Fruit fly (Drosophila melanogaster) whole organism, embryonic: ENCODE data around the gene MBD-like.

Experiments
- Atf-2 ChIP-seq: fragments of 200-800 bp; sonication (Bioruptor generic); optimal IDR thresholded peaks from 2 replicates; lab custom pipeline; 2016; ENCODE audit warnings: missing biosample characterization, missing genetic modification characterization
- B-H1 ChIP-seq: fragments of 200-800 bp; sonication (Bioruptor generic); IDR thresholded peaks from 3 replicates; pipeline ENCODE4 v1.3.6; 2022; ENCODE audit warnings: missing biosample characterization, missing genetic modification characterization
- B-H2 ChIP-seq: fragments of 200-800 bp; sonication (Bioruptor generic); optimal IDR thresholded peaks from 2 replicates; lab custom pipeline; 2018; ENCODE audit warnings: missing biosample characterization, mild to moderate bottlenecking, missing genetic modification characterization
- Bgb ChIP-seq: fragments of 200-800 bp; sonication (Bioruptor generic); IDR thresholded peaks from 2 replicates; pipeline ENCODE4 v1.3.6; 2022; ENCODE audit warnings: missing biosample characterization, missing genetic modification characterization; ENCODE audit not compliant: partially characterized antibody
- CG10543 ChIP-seq: fragments of 200-800 bp; sonication (Bioruptor generic); optimal IDR thresholded peaks from 3 replicates; lab custom pipeline; 2017; ENCODE audit warnings: missing biosample characterization, mild to moderate bottlenecking, missing genetic modification characterization, moderate library complexity
- CG13287 ChIP-seq: fragments of 200-800 bp; sonication (Bioruptor generic); IDR thresholded peaks from 2 replicates; pipeline ENCODE4 v1.3.6; 2022; ENCODE audit warnings: missing biosample characterization, missing genetic modification characterization; ENCODE audit not compliant: partially characterized antibody
- CG14667 ChIP-seq: fragments of 200-800 bp; sonication (Bioruptor generic); IDR thresholded peaks from 2 replicates; pipeline ENCODE4 v1.3.6; 2022; ENCODE audit warnings: missing biosample characterization, missing genetic modification characterization
- CG14965 ChIP-seq: fragments of 200-800 bp; sonication (Bioruptor generic); optimal IDR thresholded peaks from 2 replicates; lab custom pipeline; 2016; ENCODE audit warnings: missing biosample characterization, missing genetic modification characterization, borderline replicate concordance
- CG16813 ChIP-seq: fragments of 200-800 bp; sonication (Bioruptor generic); IDR thresholded peaks from 3 replicates; pipeline ENCODE4 v1.3.6; 2022; ENCODE audit warnings: missing biosample characterization, missing genetic modification characterization; ENCODE audit not compliant: partially characterized antibody
- CG18011 ChIP-seq: fragments of 200-800 bp; sonication (Bioruptor generic); optimal IDR thresholded peaks from 2 replicates; lab custom pipeline; 2017; ENCODE audit warnings: missing biosample characterization, missing genetic modification characterization, mild to moderate bottlenecking, moderate library complexity, missing genotype
- CG2199 ChIP-seq: fragments of 200-800 bp; sonication (Bioruptor generic); IDR thresholded peaks from 3 replicates; pipeline ENCODE4 v1.3.6; 2022; ENCODE audit warnings: missing biosample characterization, missing genetic modification characterization
- CG4360 ChIP-seq: fragments of 200-800 bp; sonication (Bioruptor generic); IDR thresholded peaks from 2 replicates; pipeline ENCODE4 v1.3.6; 2022; ENCODE audit warnings: missing biosample characterization, missing genetic modification characterization
- CG4707 ChIP-seq: fragments of 200-800 bp; sonication (Bioruptor generic); optimal IDR thresholded peaks from 2 replicates; lab custom pipeline; 2018; ENCODE audit warnings: missing biosample characterization, mild to moderate bottlenecking, missing genetic modification characterization, moderate library complexity
- CG7987 ChIP-seq: fragments of 200-800 bp; sonication (Bioruptor generic); optimal IDR thresholded peaks from 2 replicates; lab custom pipeline; 2018; ENCODE audit warnings: missing biosample characterization, mild to moderate bottlenecking, missing genetic modification characterization, moderate library complexity
- CG8944 ChIP-seq: fragments of 200-800 bp; sonication (Bioruptor generic); optimal IDR thresholded peaks from 3 replicates; lab custom pipeline; 2016; ENCODE audit warnings: missing biosample characterization, missing genetic modification characterization
- Dll ChIP-seq: fragments of 200-800 bp; sonication (Bioruptor generic); IDR thresholded peaks from 4 replicates; pipeline ENCODE4 v1.3.6; 2022; ENCODE audit warnings: missing biosample characterization, missing genetic modification characterization; ENCODE audit not compliant: partially characterized antibody
- E2f2 ChIP-seq: fragments of 200-800 bp; sonication (Bioruptor generic); IDR thresholded peaks from 2 replicates; pipeline ENCODE4 v1.3.6; 2022; ENCODE audit warnings: missing biosample characterization, missing genetic modification characterization
- Ets65A ChIP-seq: fragments of 200-800 bp; sonication (Bioruptor generic); peaks from one replicate; lab custom pipeline; 2016; ENCODE audit warnings: missing biosample characterization, missing genetic modification characterization
- H15 ChIP-seq: fragments of 200-800 bp; sonication (Bioruptor generic); IDR thresholded peaks from 3 replicates; pipeline ENCODE4 v1.3.6; 2022; ENCODE audit warnings: missing biosample characterization, missing genetic modification characterization
- HmgD ChIP-seq: fragments of 200-800 bp; sonication (Bioruptor generic); optimal IDR thresholded peaks from 3 replicates; lab custom pipeline; 2016; ENCODE audit warnings: missing biosample characterization, missing genetic modification characterization
- NFAT ChIP-seq: fragments of 200-800 bp; sonication (Bioruptor generic); IDR thresholded peaks from 2 replicates; pipeline ENCODE4 v1.3.6; 2022; ENCODE audit warnings: missing biosample characterization, missing genetic modification characterization
- Nf-YB ChIP-seq: fragments of 200-800 bp; sonication (Bioruptor generic); optimal IDR thresholded peaks from 3 replicates; lab custom pipeline; 2019; ENCODE audit warnings: missing biosample characterization, mild to moderate bottlenecking, missing genetic modification characterization, moderate library complexity
- Nf-YC ChIP-seq: fragments of 200-800 bp; optimal IDR thresholded peaks from 3 replicates; lab custom pipeline; 2019; ENCODE audit warnings: missing biosample characterization, mild to moderate bottlenecking, missing genetic modification characterization, moderate library complexity
- PHDP ChIP-seq: fragments of 200-800 bp; sonication (Bioruptor generic); optimal IDR thresholded peaks from 3 replicates; lab custom pipeline; 2018; ENCODE audit warnings: missing biosample characterization, mild to moderate bottlenecking, missing genetic modification characterization, moderate library complexity
- Poxn ChIP-seq: fragments of 200-800 bp; sonication (Bioruptor generic); IDR thresholded peaks from 2 replicates; pipeline ENCODE4 v1.3.6; 2022; ENCODE audit warnings: missing biosample characterization, missing genetic modification characterization
- Scr ChIP-seq: fragments of 200-800 bp; sonication (Bioruptor generic); IDR thresholded peaks from 2 replicates; pipeline ENCODE4 v1.3.6; 2022; ENCODE audit warnings: missing biosample characterization, missing genetic modification characterization; ENCODE audit not compliant: partially characterized antibody
- TFAM ChIP-seq: fragments of 200-800 bp; sonication (Bioruptor generic); optimal IDR thresholded peaks from 2 replicates; lab custom pipeline; 2017; ENCODE audit warnings: missing biosample characterization, missing genetic modification characterization, inconsistent platforms
- Trl ChIP-seq, 3 experiments: fragments of >200 bp in 2 of 3; fragments of 200-800 bp in 1 of 3; sonication (Bioruptor generic) in 1 of 3; optimal IDR thresholded peaks; 2 replicates in 1 of 3; 3 replicates in 2 of 3; lab custom pipeline; 2016 to 2017; ENCODE audit warnings: missing biosample characterization in 1 of 3, missing genetic modification characterization in 1 of 3
- bbx ChIP-seq: fragments of 200-800 bp; sonication (Bioruptor generic); IDR thresholded peaks from 2 replicates; pipeline ENCODE4 v1.3.6; 2022; ENCODE audit warnings: missing biosample characterization, missing genetic modification characterization; ENCODE audit not compliant: partially characterized antibody
- bigmax ChIP-seq: fragments of 200-800 bp; sonication (Bioruptor generic); optimal IDR thresholded peaks from 2 replicates; lab custom pipeline; 2018; ENCODE audit warnings: missing biosample characterization, mild to moderate bottlenecking, missing genetic modification characterization
- croc ChIP-seq: fragments of 200-800 bp; sonication (Bioruptor generic); conservative IDR thresholded peaks from 3 replicates; pipeline ENCODE4 v1.3.6; 2022; ENCODE audit warnings: missing biosample characterization, missing genetic modification characterization
- da ChIP-seq: fragments of 200-800 bp; sonication (Bioruptor generic); optimal IDR thresholded peaks from 2 replicates; lab custom pipeline; 2016; ENCODE audit warnings: missing biosample characterization, missing genetic modification characterization
- eve ChIP-seq, 2 experiments: fragments of >200 bp; optimal IDR thresholded peaks; 2 replicates each; lab custom pipeline; 2017; ENCODE audit warnings: missing biosample characterization in 2 of 2, missing genetic modification characterization in 2 of 2
- exex ChIP-seq: fragments of 200-800 bp; sonication (Bioruptor generic); optimal IDR thresholded peaks from 4 replicates; lab custom pipeline; 2018; ENCODE audit warnings: missing biosample characterization, mild to moderate bottlenecking, missing genetic modification characterization, moderate library complexity
- grn ChIP-seq: fragments of 200-800 bp; sonication (Bioruptor generic); optimal IDR thresholded peaks from 3 replicates; lab custom pipeline; 2017; ENCODE audit warnings: missing biosample characterization, missing genetic modification characterization
- ind ChIP-seq: fragments of 200-800 bp; sonication (Bioruptor generic); optimal IDR thresholded peaks from 3 replicates; lab custom pipeline; 2016; ENCODE audit warnings: missing biosample characterization, missing genetic modification characterization
- inv ChIP-seq: fragments of 200-800 bp; sonication (Bioruptor generic); IDR thresholded peaks from 2 replicates; pipeline ENCODE4 v1.3.6; 2022; ENCODE audit warnings: missing biosample characterization, missing genetic modification characterization; ENCODE audit not compliant: partially characterized antibody
- knrl ChIP-seq: fragments of 200-800 bp; sonication (Bioruptor generic); IDR thresholded peaks from 3 replicates; pipeline ENCODE4 v1.3.6; 2022; ENCODE audit warnings: missing biosample characterization, missing genetic modification characterization; ENCODE audit not compliant: partially characterized antibody
- nmo ChIP-seq: fragments of 200-800 bp; sonication (Bioruptor generic); optimal IDR thresholded peaks from 2 replicates; lab custom pipeline; 2018; ENCODE audit warnings: missing biosample characterization, mild to moderate bottlenecking, missing genetic modification characterization, moderate library complexity
- org-1 ChIP-seq: fragments of 200-800 bp; sonication (Bioruptor generic); optimal IDR thresholded peaks from 2 replicates; lab custom pipeline; 2017; ENCODE audit warnings: missing biosample characterization, missing genetic modification characterization
- pfk ChIP-seq: fragments of 200-800 bp; sonication (Bioruptor generic); optimal IDR thresholded peaks from 2 replicates; lab custom pipeline; 2018; ENCODE audit warnings: missing biosample characterization, mild to moderate bottlenecking, missing genetic modification characterization, moderate library complexity
- pnt ChIP-seq: fragments of 200-800 bp; sonication (Bioruptor generic); optimal IDR thresholded peaks from 3 replicates; lab custom pipeline; 2016; ENCODE audit warnings: missing biosample characterization, missing genetic modification characterization
- rib ChIP-seq: fragments of 200-800 bp; sonication (Bioruptor generic); IDR thresholded peaks from 2 replicates; pipeline ENCODE4 v1.3.6; 2022; ENCODE audit warnings: missing biosample characterization, missing genetic modification characterization
- salm ChIP-seq: fragments of 200-800 bp; sonication (Bioruptor generic); optimal IDR thresholded peaks from 2 replicates; lab custom pipeline; 2018; ENCODE audit warnings: missing biosample characterization, mild to moderate bottlenecking, missing genetic modification characterization
- scrt ChIP-seq: fragments of 200-800 bp; sonication (Bioruptor generic); optimal IDR thresholded peaks from 2 replicates; lab custom pipeline; 2018; ENCODE audit warnings: missing biosample characterization, mild to moderate bottlenecking, missing genetic modification characterization, moderate library complexity
- tio ChIP-seq: fragments of 200-800 bp; sonication (Bioruptor generic); optimal IDR thresholded peaks from 2 replicates; lab custom pipeline; 2017; ENCODE audit warnings: missing biosample characterization, missing genetic modification characterization, inconsistent platforms
- zf30C ChIP-seq: fragments of 200-800 bp; sonication (Bioruptor generic); optimal IDR thresholded peaks from 3 replicates; lab custom pipeline; 2018; ENCODE audit warnings: missing biosample characterization, mild to moderate bottlenecking, missing genetic modification characterization

The MBD-like gene

DNA sequence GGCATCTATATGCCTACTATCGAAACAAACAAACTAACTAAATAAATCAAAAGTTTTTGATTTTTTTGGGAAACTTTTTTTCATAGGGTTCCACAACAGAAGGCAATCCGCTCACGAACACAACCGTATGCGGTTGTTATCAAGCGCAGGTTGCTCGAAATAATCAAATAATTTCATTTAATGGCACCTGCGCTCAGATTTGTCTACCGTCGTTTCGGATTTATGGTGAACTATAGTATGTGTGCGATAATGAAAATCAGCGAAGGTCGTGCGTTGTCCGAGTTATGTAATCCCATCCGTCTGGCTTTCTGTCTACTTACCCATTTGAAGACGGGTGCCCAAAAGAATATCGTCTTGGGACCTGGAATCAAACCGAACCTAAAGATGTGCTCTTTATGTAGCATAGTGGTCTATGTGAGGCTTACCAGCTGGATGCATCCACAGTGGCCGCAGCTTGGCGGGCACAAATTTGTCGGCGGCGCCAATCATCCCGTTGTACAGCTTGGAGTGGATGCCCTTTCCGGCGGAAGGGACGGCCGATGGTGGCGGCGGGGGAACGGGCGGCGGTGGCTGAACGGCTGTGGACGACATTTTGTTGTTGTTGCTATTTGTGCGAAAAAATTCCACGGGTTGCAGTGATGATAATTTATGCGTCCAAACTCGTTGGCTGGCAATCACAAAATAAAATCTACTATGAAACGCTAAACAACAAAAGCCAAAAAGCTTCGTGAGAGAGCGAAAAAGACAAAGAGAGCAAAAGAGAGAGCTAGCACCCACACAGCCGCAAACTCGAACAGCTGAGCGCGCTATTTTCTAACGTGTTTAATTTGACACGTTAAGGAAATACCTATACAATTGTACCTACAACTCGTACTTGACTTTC, 13.6 kb downstream of the MBD-like start (continued):
- 0 out of 2 replicates have a peak, but pooled peaks have one; percentile 29 for TF ChIP-seq bbx (GFP tag; lab: Robert Waterston, UW)
- TF ChIP-seq pnt (GFP tag; lab: Kevin White, UChicago) = no peak
- TF ChIP-seq PHDP = no peak
- no peak for TF ChIP-seq nmo (GFP tag; lab: Kevin White, UChicago)
- peak; percentile 79 for TF ChIP-seq CG4360 (GFP tag; lab: Robert Waterston, UW)
- no peak for TF ChIP-seq H15 (GFP tag; lab: Robert Waterston, UW)
- TF ChIP-seq Scr (GFP tag; lab: Robert Waterston, UW) = no peak
- peak; percentile 94 for TF ChIP-seq exex (tag; lab: Kevin White, UChicago)
- no peak for TF ChIP-seq E2f2 (GFP tag; lab: Robert Waterston, UW)
- TF ChIP-seq Dll = no peak
- TF ChIP-seq salm (tag; lab: Kevin White, UChicago) = no peak
- no peak for TF ChIP-seq Atf-2 (GFP tag; lab: Kevin White, UChicago)
- TF ChIP-seq Ets65A (GFP tag; lab: Kevin White, UChicago) = peak; percentile 72
- TF ChIP-seq knrl = no peak
- TF ChIP-seq CG13287 (GFP tag; lab: Robert Waterston, UW) = peak; percentile 10; the same call in 1 of the 2 replicates
- no peak for TF ChIP-seq eve (GFP tag; optimal IDR thresholded peaks at IDR 0.05; lab: Kevin White, UChicago)
- 0 out of 2 replicates have a peak, but pooled peaks have one; percentile 15 for TF ChIP-seq rib (GFP tag; lab: Robert Waterston, UW)
- no peak for TF ChIP-seq CG14667 (GFP tag; lab: Robert Waterston, UW)
- no peak for TF ChIP-seq Poxn
- TF ChIP-seq Nf-YB = no peak
- TF ChIP-seq NFAT (GFP tag; lab: Robert Waterston, UW) = peak; percentile 75; the same call in 1 of the 2 replicates
- 0 out of 3 replicates have a peak, but pooled peaks have one; percentile 40 for TF ChIP-seq CG2199 (GFP tag; lab: Robert Waterston, UW)
- no peak for TF ChIP-seq TFAM (GFP tag; lab: Kevin White, UChicago)
- TF ChIP-seq CG18011 (GFP tag; lab: Kevin White, UChicago) = no peak
- TF ChIP-seq grn (GFP tag; lab: Kevin White, UChicago) = peak; percentile 88
- TF ChIP-seq inv (GFP tag; lab: Robert Waterston, UW) = peak; percentile 11; the same call in 1 of the 2 replicates
- no peak for TF ChIP-seq CG8944 (GFP tag; lab: Kevin White, UChicago)
- peak; percentile 3 for TF ChIP-seq CG4707 (GFP tag; lab: Kevin White, UChicago)
- TF ChIP-seq zf30C (GFP tag; lab: Kevin White, UChicago) = no peak
- TF ChIP-seq CG10543 (GFP tag; lab: Kevin White, UChicago) = peak; percentile 31
- TF ChIP-seq Bgb (GFP tag; lab: Robert Waterston, UW) = peak; percentile 43; the same call in 1 of the 2 replicates
- no peak for TF ChIP-seq org-1 (GFP tag; lab: Kevin White, UChicago)
- TF ChIP-seq da (GFP tag; lab: Kevin White, UChicago) = no peak
- TF ChIP-seq B-H1 = no peak
- no peak for TF ChIP-seq ind (GFP tag; lab: Kevin White, UChicago)
- TF ChIP-seq scrt (GFP tag; lab: Kevin White, UChicago) = no peak
- no peak for TF ChIP-seq HmgD
- no peak for TF ChIP-seq Nf-YC (tag; lab: Kevin White, UChicago)
- TF ChIP-seq Trl (optimal IDR thresholded peaks at IDR 0.05; lab: Kevin White, UChicago) = peak; percentile 89 to 95
- TF ChIP-seq Trl (GFP tag; optimal IDR thresholded peaks at IDR 0.05; lab: Kevin White, UChicago) = no peak
- no peak for TF ChIP-seq pfk (GFP tag; lab: Kevin White, UChicago)
- TF ChIP-seq CG14965 = no peak
- TF ChIP-seq tio (GFP tag; lab: Kevin White, UChicago) = no peak
- no peak for TF ChIP-seq croc
- TF ChIP-seq bigmax (GFP tag; lab: Kevin White, UChicago) = no peak
- peak; percentile 47 for TF ChIP-seq CG7987 (GFP tag; lab: Kevin White, UChicago)
- no peak for TF ChIP-seq CG16813 (GFP tag; lab: Robert Waterston, UW)
- TF ChIP-seq B-H2 (GFP tag; lab: Kevin White, UChicago) = no peak
